Worm (Caenorhabditis elegans) whole organism, late embryonic: ENCODE results near the gene twk-5.

Experiments
- K09A11.1 ChIP-seq: sonication (generic microtip); optimal IDR thresholded peaks from 2 replicates; lab custom pipeline; 2017; ENCODE audit warnings: antibody characterized with exemption, mild to moderate bottlenecking, missing genetic modification characterization, missing compliant biosample characterization; ENCODE audit not compliant: insufficient read depth
- ceh-34 ChIP-seq: sonication (generic microtip); optimal IDR thresholded peaks from 2 replicates; lab custom pipeline; 2016; ENCODE audit warnings: mild to moderate bottlenecking, missing genetic modification characterization, missing compliant biosample characterization
- nhr-11 ChIP-seq: fragments of 150-350 bp; optimal IDR thresholded peaks from 2 replicates; lab custom pipeline; 2014; ENCODE audit warnings: missing biosample characterization, missing genetic modification characterization

- TF ChIP-seq nhr-11 (tag; lab: Kevin White, UChicago) (no peak), ceh-34 (tag; lab: Kevin White, UChicago) (no peak), K09A11.1 (tag; lab: Kevin White, UChicago) (no peak)
These were observed 20.6 kb downstream of the twk-5 start, which contains the start of the genes aars-1 and rga-1 for ce11 chrII:11464427-11464944.
